Worm (Caenorhabditis elegans) whole organism, midembryonic: ENCODE results near the gene dsl-4.

Experiments used
- T22C8.4 ChIP-seq: fragments of 200-800 bp; sonication (Bioruptor generic); IDR thresholded peaks from 2 replicates; pipeline ENCODE4 v1.3.6; 2022; ENCODE audit warnings: missing genetic modification characterization, missing compliant biosample characterization
- cog-1 ChIP-seq: sonication (generic microtip); optimal IDR thresholded peaks from 2 replicates; lab custom pipeline; 2016; ENCODE audit warnings: missing genetic modification characterization, missing compliant biosample characterization
- flt-1 ChIP-seq: fragments of 200-800 bp; sonication (Bioruptor generic); IDR thresholded peaks from 2 replicates; pipeline ENCODE4 v1.3.6; 2022; ENCODE audit warnings: missing genetic modification characterization, missing compliant biosample characterization
- klf-2 ChIP-seq: fragments of 200-800 bp; sonication (Bioruptor generic); conservative IDR thresholded peaks from 2 replicates; pipeline ENCODE4 v1.3.6; 2022; ENCODE audit warnings: missing genetic modification reagents, missing genetic modification characterization, missing compliant biosample characterization
- med-1 ChIP-seq: sonication (generic microtip); optimal IDR thresholded peaks from 2 replicates; lab custom pipeline; 2017; ENCODE audit warnings: missing genetic modification characterization, mild to moderate bottlenecking, missing compliant biosample characterization, antibody characterized with exemption, missing genetic modification reagents; ENCODE audit not compliant: insufficient read depth
- ref-1 ChIP-seq: fragments of 200-800 bp; sonication (Bioruptor generic); conservative IDR thresholded peaks from 2 replicates; pipeline ENCODE4 v1.3.6; 2022; ENCODE audit warnings: missing genetic modification reagents, missing genetic modification characterization, missing compliant biosample characterization
- tab-1 ChIP-seq: fragments of 200-800 bp; sonication (Bioruptor generic); IDR thresholded peaks from 2 replicates; pipeline ENCODE4 v1.3.6; 2022; ENCODE audit warnings: missing genetic modification characterization, missing compliant biosample characterization
- ztf-23 ChIP-seq: fragments of 200-800 bp; sonication (Bioruptor generic); IDR thresholded peaks from 2 replicates; pipeline ENCODE4 v1.3.6; 2022; ENCODE audit warnings: missing genetic modification reagents, missing genetic modification characterization, missing compliant biosample characterization
- ztf-29 ChIP-seq: fragments of 200-800 bp; sonication (Bioruptor generic); IDR thresholded peaks from 2 replicates; pipeline ENCODE4 v1.3.6; 2022; ENCODE audit warnings: missing genetic modification reagents, missing genetic modification characterization, missing compliant biosample characterization

The dsl-4 gene

ce11 chrX:14090089-14090488 lies at the start of gene dsl-4:
dsl-4 (plus strand) TSS chrX:14090389.
- TF ChIP-seq ref-1 (GFP tag; lab: Robert Waterston, UW) (no peak), flt-1 (GFP tag; lab: Robert Waterston, UW) (no peak), klf-2 (GFP tag; lab: Robert Waterston, UW) (no peak), med-1 (GFP tag; lab: Kevin White, UChicago) (no peak), T22C8.4 (GFP tag; lab: Robert Waterston, UW) (no peak), ztf-29 (no peak), ztf-23 (GFP tag; lab: Robert Waterston, UW) (no peak), tab-1 (GFP tag; lab: Robert Waterston, UW) (no peak), cog-1 (tag; lab: Kevin White, UChicago) (no peak)

ce11 chrX:14044362-14044761 lies 45.8 kb upstream of the dsl-4 start:
- TF ChIP-seq flt-1 (GFP tag; lab: Robert Waterston, UW) (no peak), ztf-29 (no peak), tab-1 (GFP tag; lab: Robert Waterston, UW) (no peak), med-1 (GFP tag; lab: Kevin White, UChicago) (no peak), cog-1 (tag; lab: Kevin White, UChicago) (no peak), klf-2 (GFP tag; lab: Robert Waterston, UW) (no peak), ref-1 (GFP tag; lab: Robert Waterston, UW) (no peak)

ce11 chrX:14047609-14048008 lies 42.6 kb upstream of the dsl-4 start:
- TF ChIP-seq ztf-23 (GFP tag; lab: Robert Waterston, UW) (no peak), flt-1 (GFP tag; lab: Robert Waterston, UW) (no peak), med-1 (GFP tag; lab: Kevin White, UChicago) (no peak), klf-2 (GFP tag; lab: Robert Waterston, UW) (no peak), ref-1 (GFP tag; lab: Robert Waterston, UW) (no peak), T22C8.4 (GFP tag; lab: Robert Waterston, UW) (no peak), ztf-29 (no peak), tab-1 (GFP tag; lab: Robert Waterston, UW) (no peak), cog-1 (tag; lab: Kevin White, UChicago) (no peak)

ce11 chrX:14049235-14049634 lies 41.0 kb upstream of the dsl-4 start, which contains the start of gene dyc-1:
dyc-1 (plus strand) TSS chrX:14049535.
- no peak for TF ChIP-seq cog-1 (tag; lab: Kevin White, UChicago)
- 0 out of 2 replicates have a peak, but pooled peaks have one; percentile 18 for TF ChIP-seq ztf-23 (GFP tag; lab: Robert Waterston, UW)

ce11 chrX:14053754-14054153 lies 36.4 kb upstream of the dsl-4 start:
- no peak for TF ChIP-seq ztf-23 (GFP tag; lab: Robert Waterston, UW)
- no peak for TF ChIP-seq ztf-29
- TF ChIP-seq med-1 (GFP tag; lab: Kevin White, UChicago), result no peak
- no peak for TF ChIP-seq ref-1 (GFP tag; lab: Robert Waterston, UW)
- no peak for TF ChIP-seq cog-1 (tag; lab: Kevin White, UChicago)
- TF ChIP-seq flt-1 (GFP tag; lab: Robert Waterston, UW), result no peak
- TF ChIP-seq tab-1 (GFP tag; lab: Robert Waterston, UW), result no peak
- no peak for TF ChIP-seq klf-2 (GFP tag; lab: Robert Waterston, UW)

- TF ChIP-seq ref-1 (GFP tag; lab: Robert Waterston, UW) (no peak), T22C8.4 (GFP tag; lab: Robert Waterston, UW) (no peak), flt-1 (GFP tag; lab: Robert Waterston, UW) (no peak), cog-1 (tag; lab: Kevin White, UChicago) (no peak), klf-2 (GFP tag; lab: Robert Waterston, UW) (no peak), ztf-29 (no peak), ztf-23 (GFP tag; lab: Robert Waterston, UW) (0 out of 2 replicates have a peak, but pooled peaks have one; percentile 11), tab-1 (GFP tag; lab: Robert Waterston, UW) (no peak)
Measured at ce11 chrX:14054799-14055198, 35.4 kb upstream of the dsl-4 start.

ce11 chrX:14055715-14056114 lies 34.5 kb upstream of the dsl-4 start:
- TF ChIP-seq klf-2 (GFP tag; lab: Robert Waterston, UW) (no peak), tab-1 (GFP tag; lab: Robert Waterston, UW) (no peak), ztf-29 (no peak), ref-1 (GFP tag; lab: Robert Waterston, UW) (no peak), flt-1 (GFP tag; lab: Robert Waterston, UW) (no peak), ztf-23 (GFP tag; lab: Robert Waterston, UW) (no peak), cog-1 (tag; lab: Kevin White, UChicago) (no peak)

- TF ChIP-seq T22C8.4 (GFP tag; lab: Robert Waterston, UW) (no peak), klf-2 (GFP tag; lab: Robert Waterston, UW) (no peak), ztf-29 (no peak), ref-1 (GFP tag; lab: Robert Waterston, UW) (no peak), med-1 (GFP tag; lab: Kevin White, UChicago) (no peak), cog-1 (tag; lab: Kevin White, UChicago) (no peak), tab-1 (GFP tag; lab: Robert Waterston, UW) (no peak), ztf-23 (GFP tag; lab: Robert Waterston, UW) (no peak), flt-1 (GFP tag; lab: Robert Waterston, UW) (no peak)
Measured at ce11 chrX:14056527-14056926, 33.7 kb upstream of the dsl-4 start.

ce11 chrX:14062771-14063170 lies 27.4 kb upstream of the dsl-4 start:
- TF ChIP-seq cog-1 (tag; lab: Kevin White, UChicago), result no peak
- TF ChIP-seq ztf-29, result no peak

- TF ChIP-seq ref-1 (GFP tag; lab: Robert Waterston, UW) (peak; percentile 97), cog-1 (tag; lab: Kevin White, UChicago) (peak; percentile 88), T22C8.4 (GFP tag; lab: Robert Waterston, UW) (peak; percentile 96), med-1 (GFP tag; lab: Kevin White, UChicago) (peak; percentile 84), tab-1 (GFP tag; lab: Robert Waterston, UW) (peak; percentile 98), flt-1 (GFP tag; lab: Robert Waterston, UW) (peak; percentile 99), ztf-23 (GFP tag; lab: Robert Waterston, UW) (peak; percentile 96), ztf-29 (peak; percentile 97), klf-2 (GFP tag; lab: Robert Waterston, UW) (peak; percentile 96)
Measured at ce11 chrX:14063830-14064229, 26.4 kb upstream of the dsl-4 start.
